Worm (Caenorhabditis elegans) whole organism, L4 larva: ENCODE measurements around the gene F09C6.11.

Source experiments
- ceh-20 ChIP-seq: fragments of 200-800 bp; sonication (Bioruptor generic); IDR thresholded peaks from 2 replicates; pipeline ENCODE4 v1.3.6; 2022; ENCODE audit warnings: missing genetic modification reagents, missing genetic modification characterization, missing compliant biosample characterization
- dpl-1 ChIP-seq: fragments of 150-350 bp; optimal IDR thresholded peaks from 2 replicates; lab custom pipeline; 2014; ENCODE audit warnings: missing biosample characterization, missing genetic modification reagents, missing genetic modification characterization
- fkh-10 ChIP-seq: fragments of 150-350 bp; optimal IDR thresholded peaks from 2 replicates; lab custom pipeline; 2014; ENCODE audit warnings: missing biosample characterization, missing genetic modification reagents, missing genetic modification characterization
- hlh-11 ChIP-seq: fragments of 200-800 bp; sonication (Bioruptor generic); optimal IDR thresholded peaks from 2 replicates; lab custom pipeline; 2018; ENCODE audit warnings: mild to moderate bottlenecking, missing genetic modification characterization, missing compliant biosample characterization
- madf-5 ChIP-seq, 2 experiments: fragments of 200-800 bp; sonication (Bioruptor generic); IDR thresholded peaks; 2 replicates each; pipeline ENCODE4 v1.3.6; 2022; ENCODE audit warnings: missing compliant biosample characterization in 2 of 2, missing genetic modification characterization in 2 of 2
- mdl-1 ChIP-seq, 2 experiments: fragments of 150-350 bp in 1 of 2; sonication (generic microtip) in 1 of 2; optimal IDR thresholded peaks; 2 replicates each; lab custom pipeline; 2014 to 2017; ENCODE audit warnings: missing biosample characterization in 2 of 2, missing genetic modification characterization in 2 of 2
- nhr-237 ChIP-seq: sonication (generic microtip); optimal IDR thresholded peaks from 2 replicates; lab custom pipeline; 2017; ENCODE audit warnings: missing biosample characterization, missing genetic modification characterization
- nhr-25 ChIP-seq: sonication (generic microtip); optimal IDR thresholded peaks from 2 replicates; lab custom pipeline; 2017; ENCODE audit warnings: missing genetic modification characterization, mild to moderate bottlenecking, missing compliant biosample characterization, antibody characterized with exemption, moderate library complexity, borderline replicate concordance; ENCODE audit not compliant: insufficient read depth
- nhr-28 ChIP-seq: fragments of 150-350 bp; optimal IDR thresholded peaks from 2 replicates; lab custom pipeline; 2014; ENCODE audit warnings: missing biosample characterization, missing genetic modification characterization
- php-3 ChIP-seq: fragments of 200-800 bp; sonication (Bioruptor generic); IDR thresholded peaks from 2 replicates; pipeline ENCODE4 v1.3.6; 2022; ENCODE audit warnings: missing genetic modification reagents, missing genetic modification characterization, missing compliant biosample characterization
- snpc-4 ChIP-seq: fragments of 150-350 bp; optimal IDR thresholded peaks from 2 replicates; lab custom pipeline; 2014; ENCODE audit warnings: missing biosample characterization, missing genetic modification characterization
- unc-39 ChIP-seq: sonication (generic microtip); optimal IDR thresholded peaks from 2 replicates; lab custom pipeline; 2017; ENCODE audit warnings: missing biosample characterization, missing genetic modification characterization

- TF ChIP-seq snpc-4 (tag; lab: Kevin White, UChicago) (no peak), php-3 (GFP tag; lab: Robert Waterston, UW) (no peak), ceh-20 (GFP tag; lab: Robert Waterston, UW) (no peak), nhr-25 (tag; lab: Kevin White, UChicago) (no peak), dpl-1 (GFP tag; lab: Kevin White, UChicago) (no peak), nhr-28 (no peak), madf-5 (GFP tag; IDR thresholded peaks at IDR 0.05; lab: Robert Waterston, UW) (no peak), nhr-237 (no peak), mdl-1 (tag; optimal IDR thresholded peaks at IDR 0.05; lab: Kevin White, UChicago) (no peak), hlh-11 (tag; lab: Kevin White, UChicago) (no peak), fkh-10 (GFP tag; lab: Kevin White, UChicago) (no peak), unc-39 (tag; lab: Kevin White, UChicago) (no peak)
These were observed 41.1 kb downstream of the F09C6.11 start, which contains the start of gene clec-40 for ce11 chrV:16840961-16841360.
